Worm (Caenorhabditis elegans) whole organism, L2 larva: ENCODE measurements around the gene F58F9.6.

Source experiments
- C34F6.9 ChIP-seq: fragments of 150-350 bp; optimal IDR thresholded peaks from 2 replicates; lab custom pipeline; 2014; ENCODE audit warnings: missing biosample characterization, missing genetic modification characterization
- Y55F3AM.14 ChIP-seq: fragments of 200-800 bp; sonication (Bioruptor generic); optimal IDR thresholded peaks from 2 replicates; lab custom pipeline; 2018; ENCODE audit warnings: mild to moderate bottlenecking, missing genetic modification characterization, missing compliant biosample characterization
- ZK546.5 ChIP-seq: sonication (generic microtip); optimal IDR thresholded peaks from 2 replicates; lab custom pipeline; 2017; ENCODE audit warnings: missing biosample characterization, missing genetic modification characterization
- alr-1 ChIP-seq: fragments of 150-350 bp; optimal IDR thresholded peaks from 2 replicates; lab custom pipeline; 2014; ENCODE audit warnings: missing biosample characterization, missing genetic modification characterization
- aly-2 ChIP-seq: fragments of 150-350 bp; optimal IDR thresholded peaks from 2 replicates; lab custom pipeline; 2014; ENCODE audit warnings: missing biosample characterization, missing genetic modification characterization
- ama-1 ChIP-seq: fragments of 150-350 bp; optimal IDR thresholded peaks from 2 replicates; lab custom pipeline; 2018; ENCODE audit warnings: inconsistent platforms
- blmp-1 ChIP-seq: sonication (generic microtip); optimal IDR thresholded peaks from 2 replicates; lab custom pipeline; 2017; ENCODE audit warnings: missing genetic modification characterization, mild to moderate bottlenecking, missing compliant biosample characterization, antibody characterized with exemption, moderate library complexity; ENCODE audit not compliant: insufficient read depth
- ceh-82 ChIP-seq: fragments of 150-350 bp; optimal IDR thresholded peaks from 2 replicates; lab custom pipeline; 2014; ENCODE audit warnings: missing biosample characterization, missing genetic modification characterization
- crh-2 ChIP-seq: sonication (generic microtip); optimal IDR thresholded peaks from 2 replicates; lab custom pipeline; 2017; ENCODE audit warnings: missing biosample characterization, missing genetic modification characterization
- dmd-4 ChIP-seq: sonication (generic microtip); optimal IDR thresholded peaks from 2 replicates; lab custom pipeline; 2017; ENCODE audit warnings: missing biosample characterization, missing genetic modification characterization
- egl-27 ChIP-seq: sonication (generic microtip); optimal IDR thresholded peaks from 3 replicates; lab custom pipeline; 2017; ENCODE audit warnings: missing biosample characterization, missing genetic modification reagents, missing genetic modification characterization
- elt-3 ChIP-seq: sonication (generic microtip); optimal IDR thresholded peaks from 2 replicates; lab custom pipeline; 2017; ENCODE audit warnings: missing biosample characterization, missing genetic modification characterization
- gmeb-1 ChIP-seq: fragments of 150-350 bp; optimal IDR thresholded peaks from 2 replicates; lab custom pipeline; 2014; ENCODE audit warnings: missing biosample characterization, missing genetic modification characterization
- lin-39 ChIP-seq: fragments of 150-350 bp; optimal IDR thresholded peaks from 2 replicates; lab custom pipeline; 2014; ENCODE audit warnings: missing biosample characterization, missing genetic modification reagents, missing genetic modification characterization
- lsy-2 ChIP-seq, 2 experiments: fragments of 150-350 bp in 1 of 2; sonication (generic microtip) in 1 of 2; optimal IDR thresholded peaks; 2 replicates each; lab custom pipeline; 2014 to 2017; ENCODE audit warnings: missing biosample characterization in 2 of 2, missing genetic modification characterization in 2 of 2
- mab-5 ChIP-seq: fragments of 150-350 bp; optimal IDR thresholded peaks from 2 replicates; lab custom pipeline; 2014; ENCODE audit warnings: missing biosample characterization, missing genetic modification characterization
- mbf-1 ChIP-seq: sonication (generic microtip); optimal IDR thresholded peaks from 2 replicates; lab custom pipeline; 2017; ENCODE audit warnings: missing biosample characterization, missing genetic modification characterization
- mdl-1 ChIP-seq, 2 experiments: fragments of 150-350 bp in 1 of 2; sonication (generic microtip) in 1 of 2; optimal IDR thresholded peaks; 2 replicates each; lab custom pipeline; 2017; ENCODE audit warnings: missing biosample characterization in 2 of 2, missing genetic modification characterization in 2 of 2
- nhr-11 ChIP-seq: fragments of 150-350 bp; optimal IDR thresholded peaks from 2 replicates; lab custom pipeline; 2014; ENCODE audit warnings: missing biosample characterization, missing genetic modification characterization
- nhr-12 ChIP-seq: fragments of 150-350 bp; optimal IDR thresholded peaks from 2 replicates; lab custom pipeline; 2014; ENCODE audit warnings: missing biosample characterization, missing genetic modification characterization
- nhr-129 ChIP-seq: fragments of 150-350 bp; optimal IDR thresholded peaks from 2 replicates; lab custom pipeline; 2014; ENCODE audit warnings: missing biosample characterization, missing genetic modification characterization
- nhr-23 ChIP-seq: fragments of 150-350 bp; optimal IDR thresholded peaks from 2 replicates; lab custom pipeline; 2014; ENCODE audit warnings: missing biosample characterization, missing genetic modification reagents, missing genetic modification characterization
- nhr-237 ChIP-seq: fragments of 150-350 bp; optimal IDR thresholded peaks from 2 replicates; lab custom pipeline; 2014; ENCODE audit warnings: missing biosample characterization, missing genetic modification characterization
- nhr-6 ChIP-seq: fragments of 150-350 bp; optimal IDR thresholded peaks from 2 replicates; lab custom pipeline; 2014; ENCODE audit warnings: missing biosample characterization, missing genetic modification characterization
- nhr-77 ChIP-seq: fragments of 150-350 bp; optimal IDR thresholded peaks from 2 replicates; lab custom pipeline; 2014; ENCODE audit warnings: missing biosample characterization, missing genetic modification characterization
- sem-4 ChIP-seq: fragments of 150-350 bp; optimal IDR thresholded peaks from 2 replicates; lab custom pipeline; 2014; ENCODE audit warnings: missing biosample characterization, missing genetic modification reagents, missing genetic modification characterization
- skn-1 ChIP-seq: sonication (generic microtip); optimal IDR thresholded peaks from 2 replicates; lab custom pipeline; 2017; ENCODE audit warnings: missing biosample characterization, missing genetic modification characterization
- sma-3 ChIP-seq: sonication (generic microtip); optimal IDR thresholded peaks from 2 replicates; lab custom pipeline; 2016; ENCODE audit warnings: missing genetic modification reagents, missing genetic modification characterization, missing compliant biosample characterization
- sma-9 ChIP-seq, 2 experiments: fragments of 150-350 bp in 1 of 2; sonication (generic microtip) in 1 of 2; optimal IDR thresholded peaks; 2 replicates each; lab custom pipeline; 2014 to 2016; ENCODE audit warnings: missing genetic modification characterization in 2 of 2, mild to moderate bottlenecking in 1 of 2, missing biosample characterization in 1 of 2, missing compliant biosample characterization in 1 of 2, missing genetic modification reagents in 1 of 2, moderate library complexity in 1 of 2
- snpc-4 ChIP-seq: fragments of 150-350 bp; optimal IDR thresholded peaks from 2 replicates; lab custom pipeline; 2014; ENCODE audit warnings: missing biosample characterization, missing genetic modification characterization
- unc-62 ChIP-seq: fragments of 150-350 bp; optimal IDR thresholded peaks from 2 replicates; lab custom pipeline; 2014; ENCODE audit warnings: missing biosample characterization, missing genetic modification reagents, missing genetic modification characterization
- zag-1 ChIP-seq: fragments of 150-350 bp; optimal IDR thresholded peaks from 2 replicates; lab custom pipeline; 2014; ENCODE audit warnings: missing biosample characterization, missing genetic modification characterization

The F58F9.6 gene

ce11 chrIV:6269346-6269745, 31.9 kb upstream of the F58F9.6 start, which contains the start of gene srv-30:
Gene srv-30, minus strand, starts transcription at chrIV:6269446.
- no peak for TF ChIP-seq Y55F3AM.14 (GFP tag; lab: Kevin White, UChicago)
- no peak for TF ChIP-seq nhr-23 (tag; lab: Kevin White, UChicago)
- TF ChIP-seq nhr-129, result no peak
- no peak for TF ChIP-seq crh-2 (tag; lab: Kevin White, UChicago)
- no peak for TF ChIP-seq snpc-4 (tag; lab: Kevin White, UChicago)

ce11 chrIV:6266499-6266898, 29.1 kb upstream of the F58F9.6 start, which contains the start of gene srv-29:
Gene srv-29, minus strand, starts transcription at chrIV:6266599.
- TF ChIP-seq ama-1 (lab: Kevin White, UChicago), result no peak
- TF ChIP-seq elt-3 (tag; lab: Kevin White, UChicago), result no peak
- no peak for TF ChIP-seq sem-4 (tag; lab: Kevin White, UChicago)
- TF ChIP-seq nhr-11 (tag; lab: Kevin White, UChicago), result no peak
- TF ChIP-seq C34F6.9 (tag; lab: Kevin White, UChicago), result no peak
- no peak for TF ChIP-seq aly-2 (tag; lab: Kevin White, UChicago)
- no peak for TF ChIP-seq ZK546.5 (tag; lab: Kevin White, UChicago)
- TF ChIP-seq nhr-129, result no peak

DNA sequence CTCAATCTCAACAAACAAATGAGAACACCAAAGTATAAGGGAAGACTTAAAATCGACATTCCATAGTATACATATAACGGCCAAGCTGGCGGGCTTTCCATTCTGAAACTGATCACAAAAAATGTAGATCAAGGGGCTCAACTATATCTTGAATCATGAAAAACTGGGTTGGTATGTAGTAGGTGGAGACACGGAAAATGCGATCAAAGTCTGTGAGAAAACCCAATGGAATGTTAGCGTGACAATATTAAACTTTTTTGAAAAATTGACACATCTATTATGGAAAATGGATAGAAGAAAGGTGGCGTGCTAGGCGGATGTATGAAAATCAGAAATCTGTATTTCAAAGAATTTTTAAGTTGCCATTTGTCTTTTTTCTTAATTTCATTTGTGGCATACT, 25.8 kb upstream of the F58F9.6 start, which contains the start of gene srv-28:
Gene srv-28, minus strand, starts transcription at position 101 of the 400 bp plus-strand sequence.
- no peak for TF ChIP-seq nhr-237 (tag; lab: Kevin White, UChicago)
- no peak for TF ChIP-seq ama-1 (lab: Kevin White, UChicago)
- no peak for TF ChIP-seq egl-27 (tag; lab: Kevin White, UChicago)
- TF ChIP-seq skn-1 (tag; lab: Kevin White, UChicago), result no peak
- TF ChIP-seq gmeb-1, result no peak
- no peak for TF ChIP-seq sma-3 (GFP tag; lab: Kevin White, UChicago)
- TF ChIP-seq nhr-6 (tag; lab: Kevin White, UChicago), result no peak
- no peak for TF ChIP-seq sma-9 (GFP tag; optimal IDR thresholded peaks at IDR 0.05; lab: Kevin White, UChicago)
- no peak for TF ChIP-seq sma-9 (tag; optimal IDR thresholded peaks at IDR 0.05; lab: Kevin White, UChicago)

DNA sequence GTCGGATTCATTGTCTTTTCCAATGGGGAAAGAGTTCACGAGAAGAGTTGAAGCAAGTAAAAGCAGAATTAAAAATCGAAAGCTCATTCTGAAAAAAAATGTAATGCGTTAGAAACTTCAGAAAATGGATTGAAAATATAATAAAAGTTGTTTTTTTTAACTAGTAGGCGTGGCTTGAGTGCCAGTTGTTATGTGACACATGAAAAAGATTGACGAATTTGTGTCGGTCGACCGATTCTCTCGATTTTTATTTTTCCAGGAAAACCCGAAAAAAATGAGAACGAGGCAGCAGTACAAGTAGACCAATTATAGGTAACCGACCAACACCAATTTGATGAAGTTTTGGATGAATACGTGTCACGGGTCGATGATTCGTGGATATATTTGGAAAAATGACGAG, 22.3 kb upstream of the F58F9.6 start, which contains the start of gene nlp-16:
Gene nlp-16, minus strand, starts transcription at position 101 of the 400 bp plus-strand sequence.
- no peak for TF ChIP-seq blmp-1 (tag; lab: Kevin White, UChicago)
- no peak for TF ChIP-seq lsy-2 (tag; optimal IDR thresholded peaks at IDR 0.05; lab: Kevin White, UChicago)
- no peak for TF ChIP-seq unc-62 (GFP tag; lab: Kevin White, UChicago)
- no peak for TF ChIP-seq sma-3 (GFP tag; lab: Kevin White, UChicago)
- no peak for TF ChIP-seq aly-2 (tag; lab: Kevin White, UChicago)
- no peak for TF ChIP-seq nhr-237 (tag; lab: Kevin White, UChicago)
- TF ChIP-seq mbf-1, result no peak
- no peak for TF ChIP-seq mab-5 (tag; lab: Kevin White, UChicago)

- TF ChIP-seq blmp-1 (tag; lab: Kevin White, UChicago) (no peak), nhr-77 (no peak), dmd-4 (tag; lab: Kevin White, UChicago) (no peak), zag-1 (tag; lab: Kevin White, UChicago) (no peak), ceh-82 (tag; lab: Kevin White, UChicago) (no peak), aly-2 (tag; lab: Kevin White, UChicago) (no peak), Y55F3AM.14 (GFP tag; lab: Kevin White, UChicago) (no peak), mdl-1 (tag; optimal IDR thresholded peaks at IDR 0.05; lab: Kevin White, UChicago) (no peak), sem-4 (tag; lab: Kevin White, UChicago) (no peak), nhr-12 (tag; lab: Kevin White, UChicago) (no peak)
Observed at ce11 chrIV:6258967-6259366, 21.6 kb upstream of the F58F9.6 start.

DNA sequence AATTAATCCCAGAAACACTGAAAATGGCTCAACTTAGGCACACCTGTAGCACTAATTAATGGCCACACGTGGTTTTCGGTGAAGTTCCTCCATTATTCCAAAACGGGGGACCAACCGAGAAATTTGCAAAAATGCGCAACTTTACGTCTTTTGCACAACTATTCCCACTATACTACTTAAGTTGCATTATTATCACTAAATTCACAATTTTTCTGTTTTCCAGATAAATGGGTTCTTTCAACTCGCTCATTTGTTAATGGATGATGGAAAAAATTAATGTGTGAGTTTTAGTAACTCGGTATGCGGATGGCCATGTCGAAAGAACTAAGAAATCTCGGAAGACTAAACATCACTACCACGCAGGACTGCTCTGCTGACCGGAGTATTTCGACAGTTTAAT, 17.2 kb upstream of the F58F9.6 start, which contains the start of gene T13A10.64:
Gene T13A10.64, plus strand, starts transcription at position 301 of the 400 bp plus-strand sequence.
- TF ChIP-seq nhr-237 (tag; lab: Kevin White, UChicago) (no peak), lin-39 (tag; lab: Kevin White, UChicago) (no peak), alr-1 (tag; lab: Kevin White, UChicago) (no peak), nhr-77 (no peak)
